Fruit fly (Drosophila melanogaster) S2 (cell line): Measurements from ENCODE around the gene Gem3.

Source experiments
- CG8478 ChIP-seq: fragments of >200 bp; optimal IDR thresholded peaks from 2 replicates; lab custom pipeline; 2018
- CTCF ChIP-seq, 2 experiments: fragments of >200 bp; optimal IDR thresholded peaks; 2 replicates each; lab custom pipeline; 2018

DNA sequence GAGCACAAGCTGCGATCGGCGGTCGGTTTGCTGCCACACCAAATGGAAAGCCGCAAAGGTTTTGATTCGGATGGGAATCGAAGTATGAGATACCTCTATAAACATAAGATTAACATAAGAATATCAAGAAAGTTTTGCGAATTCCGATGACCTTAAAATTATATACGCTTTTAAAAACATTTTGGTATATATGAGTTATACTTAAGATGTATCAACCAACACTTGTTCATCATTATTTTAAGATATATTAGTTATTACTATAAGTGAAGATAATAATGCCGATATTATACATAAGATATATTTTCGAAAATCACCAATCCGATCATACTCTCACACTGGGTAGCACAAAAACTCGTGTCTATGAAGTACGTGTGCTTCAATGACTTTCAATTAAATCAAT is 34.2 kb downstream of the Gem3 start:
- TF ChIP-seq CTCF (optimal IDR thresholded peaks at IDR 0.05; lab: Kevin White, UChicago) (no peak), CG8478 (no peak)
